Fruit fly (Drosophila melanogaster): ENCODE results near the gene Acer.

Acer gene

DNA sequence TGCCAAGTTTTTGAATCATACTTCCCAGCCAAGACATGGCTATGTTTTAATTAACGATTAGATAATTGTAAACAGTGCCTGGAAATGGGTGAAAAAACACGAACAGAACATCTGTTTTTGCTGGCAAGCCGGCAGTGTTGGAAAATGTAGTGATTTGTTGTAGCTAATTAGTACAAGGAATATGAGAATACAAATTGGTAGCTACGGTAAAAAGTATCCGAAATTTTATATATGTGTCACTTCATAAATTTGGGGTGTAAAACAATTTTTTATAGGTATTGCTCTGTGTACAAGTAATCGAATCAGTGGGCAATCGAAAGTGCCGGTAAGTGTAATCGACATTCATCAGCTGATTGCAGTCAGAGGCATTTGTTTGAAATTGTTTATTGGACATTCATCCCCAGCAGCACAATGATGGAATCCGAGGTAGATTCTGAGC is 4.5 kb upstream of the Acer start, which contains the start of the genes mRpL51 and Uba4 (continued):
- peak; percentile 49; the same call in 2 of the 3 replicates for TF ChIP-seq CG34224 (GFP tag; IDR thresholded peaks at IDR 0.05; ENCODE audit: partially characterized antibody)
- TF ChIP-seq zen2 (GFP tag; IDR thresholded peaks at IDR 0.05; ENCODE audit: partially characterized antibody): peak; percentile 72; the same call in 2 of the 3 replicates
- TF ChIP-seq PHDP (tag; optimal IDR thresholded peaks at IDR 0.05): peak; percentile 37
- no peak for TF ChIP-seq CG10959 (GFP tag; IDR thresholded peaks at IDR 0.05)
- TF ChIP-seq CG3281 (GFP tag; optimal IDR thresholded peaks at IDR 0.05): peak; percentile 23
- no peak for TF ChIP-seq ranshi (GFP tag; IDR thresholded peaks at IDR 0.05)
- TF ChIP-seq Bteb2 (GFP tag; optimal IDR thresholded peaks at IDR 0.05): peak; percentile 7
- no peak for TF ChIP-seq Xrp1 (GFP tag; IDR thresholded peaks at IDR 0.05)
- peak; percentile 59 for TF ChIP-seq BEAF-32 (GFP tag; optimal IDR thresholded peaks at IDR 0.05)
- TF ChIP-seq ewg (GFP tag; optimal IDR thresholded peaks at IDR 0.05): no peak
- TF ChIP-seq esg (GFP tag; conservative IDR thresholded peaks at IDR 0.05): no peak
- peak; percentile 67 for TF ChIP-seq CG18599 (GFP tag; optimal IDR thresholded peaks at IDR 0.05)
- TF ChIP-seq Sin3A (optimal IDR thresholded peaks at IDR 0.05): peak; percentile 51
- peak; percentile 62 for TF ChIP-seq Dref (GFP tag; IDR thresholded peaks at IDR 0.05)
- no peak; the same call in 1 of the 2 replicates for TF ChIP-seq vvl (GFP tag; IDR thresholded peaks at IDR 0.05)
- peak; percentile 31 for TF ChIP-seq CG30020 (tag; optimal IDR thresholded peaks at IDR 0.05)
- no peak for TF ChIP-seq Hmr (GFP tag; optimal IDR thresholded peaks at IDR 0.05)
- TF ChIP-seq pfk (GFP tag; optimal IDR thresholded peaks at IDR 0.05): no peak
- TF ChIP-seq Med (GFP tag): peak; percentile 96
- TF ChIP-seq ara (GFP tag; IDR thresholded peaks at IDR 0.05): no peak
- no peak for TF ChIP-seq BtbVII (GFP tag; optimal IDR thresholded peaks at IDR 0.05)
- TF ChIP-seq gcm2 (GFP tag; optimal IDR thresholded peaks at IDR 0.05): no peak
- peak; percentile 28 for TF ChIP-seq CG4282 (GFP tag; optimal IDR thresholded peaks at IDR 0.05)
- TF ChIP-seq odd (GFP tag; optimal IDR thresholded peaks at IDR 0.05): peak; percentile 9
- TF ChIP-seq Myb (GFP tag; optimal IDR thresholded peaks at IDR 0.05): peak; percentile 48
- TF ChIP-seq sim (GFP tag; IDR thresholded peaks at IDR 0.05): no peak
- peak; percentile 36 for TF ChIP-seq Mad (GFP tag; optimal IDR thresholded peaks at IDR 0.05)
- TF ChIP-seq mirr (GFP tag; optimal IDR thresholded peaks at IDR 0.05): peak; percentile 56
- peak; percentile 34 for TF ChIP-seq fu2 (GFP tag; optimal IDR thresholded peaks at IDR 0.05)
- peak in 1 of 2 experiments; percentile 31 for TF ChIP-seq tll (GFP tag; optimal IDR thresholded peaks at IDR 0.05)
- no peak for TF ChIP-seq Meics (GFP tag; optimal IDR thresholded peaks at IDR 0.05)
- TF ChIP-seq Nf-YA (GFP tag; IDR thresholded peaks at IDR 0.05): no peak
- TF ChIP-seq Ssrp (tag; optimal IDR thresholded peaks at IDR 0.05): no peak
- TF ChIP-seq klu (GFP tag; IDR thresholded peaks at IDR 0.05): no peak
- peak; percentile 92 for TF ChIP-seq CG15514 (GFP tag; optimal IDR thresholded peaks at IDR 0.05)
- no peak for TF ChIP-seq CG16779 (GFP tag; IDR thresholded peaks at IDR 0.05)
- no peak for TF ChIP-seq CG14050 (GFP tag; IDR thresholded peaks at IDR 0.05)
- no peak for TF ChIP-seq CG1233 (GFP tag; optimal IDR thresholded peaks at IDR 0.05)
- no peak for TF ChIP-seq chm (GFP tag; IDR thresholded peaks at IDR 0.05)
- peak; percentile 44 for TF ChIP-seq Chrac-16 (GFP tag; optimal IDR thresholded peaks at IDR 0.05)
- TF ChIP-seq az2 (GFP tag; optimal IDR thresholded peaks at IDR 0.05): peak; percentile 31
- peak; percentile 7 for TF ChIP-seq Hsf (GFP tag; optimal IDR thresholded peaks at IDR 0.05)
- peak; percentile 6 for TF ChIP-seq CG13123 (GFP tag; optimal IDR thresholded peaks at IDR 0.05)
- no peak for TF ChIP-seq Lhr (GFP tag; optimal IDR thresholded peaks at IDR 0.05)
- peak; percentile 79 for TF ChIP-seq CG3995 (GFP tag; optimal IDR thresholded peaks at IDR 0.05)
- TF ChIP-seq HLH4C (GFP tag; IDR thresholded peaks at IDR 0.05; ENCODE audit: partially characterized antibody): peak; percentile 69
- no peak for TF ChIP-seq ken (GFP tag; IDR thresholded peaks at IDR 0.05)
- peak; percentile 34 for TF ChIP-seq grau (tag; optimal IDR thresholded peaks at IDR 0.05)
- no peak for TF ChIP-seq CG1602 (GFP tag; optimal IDR thresholded peaks at IDR 0.05)
- TF ChIP-seq zfh1 (GFP tag; IDR thresholded peaks at IDR 0.05): no peak
- no peak for TF ChIP-seq seq (GFP tag; IDR thresholded peaks at IDR 0.05)
- TF ChIP-seq yki (optimal IDR thresholded peaks at IDR 0.05): no peak
